Fruit fly (Drosophila melanogaster) whole organism, prepupa: Measurements from ENCODE around the gene kibra.

ENCODE experiments used
- Blimp-1 ChIP-seq: fragments of 200-800 bp; sonication (Bioruptor generic); optimal IDR thresholded peaks from 3 replicates; lab custom pipeline; 2017; ENCODE audit warnings: missing biosample characterization, missing genetic modification characterization, mild to moderate bottlenecking, moderate library complexity, missing genetic modification reagents
- CG10669 ChIP-seq: fragments of 200-800 bp; sonication (Bioruptor generic); optimal IDR thresholded peaks from 3 replicates; lab custom pipeline; 2018; ENCODE audit warnings: missing biosample characterization, mild to moderate bottlenecking, missing genetic modification characterization, moderate library complexity
- CG11762 ChIP-seq: fragments of 200-800 bp; sonication (Bioruptor generic); optimal IDR thresholded peaks from 3 replicates; lab custom pipeline; 2016; ENCODE audit warnings: missing biosample characterization, missing genetic modification characterization; ENCODE audit not compliant: insufficient read depth
- CG11902 ChIP-seq: fragments of 200-800 bp; sonication (Bioruptor generic); optimal IDR thresholded peaks from 3 replicates; lab custom pipeline; 2016; ENCODE audit warnings: missing biosample characterization, missing genetic modification characterization
- CG15336 ChIP-seq: fragments of 200-800 bp; sonication (Bioruptor generic); IDR thresholded peaks from 2 replicates; pipeline ENCODE4 v1.3.6; 2022; ENCODE audit warnings: missing biosample characterization, missing genetic modification characterization
- CG16779 ChIP-seq: fragments of 200-800 bp; sonication (Bioruptor generic); optimal IDR thresholded peaks from 3 replicates; lab custom pipeline; 2017; ENCODE audit warnings: missing biosample characterization, mild to moderate bottlenecking, missing genetic modification characterization
- CG31627 ChIP-seq: fragments of 200-800 bp; sonication (Bioruptor generic); optimal IDR thresholded peaks from 3 replicates; lab custom pipeline; 2016; ENCODE audit warnings: missing biosample characterization, missing genetic modification characterization
- CG32006 ChIP-seq: fragments of 200-800 bp; sonication (Bioruptor generic); optimal IDR thresholded peaks from 3 replicates; lab custom pipeline; 2017; ENCODE audit warnings: missing biosample characterization, mild to moderate bottlenecking, missing genetic modification characterization
- CG3919 ChIP-seq: fragments of 200-800 bp; sonication (Bioruptor generic); optimal IDR thresholded peaks from 3 replicates; lab custom pipeline; 2016; ENCODE audit warnings: missing biosample characterization, missing genetic modification characterization
- CG4318 ChIP-seq: fragments of 200-800 bp; sonication (Bioruptor generic); optimal IDR thresholded peaks from 3 replicates; lab custom pipeline; 2017; ENCODE audit warnings: missing biosample characterization, mild to moderate bottlenecking, missing genetic modification characterization
- CG6163 ChIP-seq: fragments of 200-800 bp; sonication (Bioruptor generic); IDR thresholded peaks from 3 replicates; pipeline ENCODE4 v1.3.6; 2022; ENCODE audit warnings: missing biosample characterization, missing genetic modification characterization
- CG6276 ChIP-seq: fragments of 200-800 bp; sonication (Bioruptor generic); optimal IDR thresholded peaks from 2 replicates; lab custom pipeline; 2017; ENCODE audit warnings: missing biosample characterization, mild to moderate bottlenecking, missing genetic modification characterization
- CG6792 ChIP-seq: fragments of 200-800 bp; sonication (Bioruptor generic); optimal IDR thresholded peaks from 3 replicates; lab custom pipeline; 2016; ENCODE audit warnings: missing biosample characterization, missing genetic modification characterization
- CG6808 ChIP-seq: fragments of 200-800 bp; sonication (Bioruptor generic); optimal IDR thresholded peaks from 3 replicates; lab custom pipeline; 2017; ENCODE audit warnings: missing biosample characterization, missing genetic modification characterization, mild to moderate bottlenecking, moderate library complexity, missing genetic modification reagents
- CG7368 ChIP-seq: fragments of 200-800 bp; sonication (Bioruptor generic); optimal IDR thresholded peaks from 3 replicates; lab custom pipeline; 2016; ENCODE audit warnings: missing biosample characterization, missing genetic modification characterization
- CG8119 ChIP-seq: fragments of 200-800 bp; sonication (Bioruptor generic); IDR thresholded peaks from 3 replicates; pipeline ENCODE4 v1.3.6; 2022; ENCODE audit warnings: missing biosample characterization, missing genetic modification characterization
- CG8632 ChIP-seq: fragments of 200-800 bp; sonication (Bioruptor generic); optimal IDR thresholded peaks from 3 replicates; lab custom pipeline; 2016; ENCODE audit warnings: missing biosample characterization, missing genetic modification characterization
- CG9139 ChIP-seq: fragments of 200-800 bp; sonication (Bioruptor generic); optimal IDR thresholded peaks from 3 replicates; lab custom pipeline; 2017; ENCODE audit warnings: missing biosample characterization, mild to moderate bottlenecking, missing genetic modification characterization
- Eip75B ChIP-seq: fragments of 200-800 bp; sonication (Bioruptor generic); optimal IDR thresholded peaks from 3 replicates; lab custom pipeline; 2016; ENCODE audit warnings: missing biosample characterization, missing genetic modification characterization
- Eip78C ChIP-seq: fragments of 200-800 bp; sonication (Bioruptor generic); peaks from one replicate; lab custom pipeline; 2016; ENCODE audit warnings: missing biosample characterization, missing genetic modification characterization
- Ets21C ChIP-seq: fragments of 200-800 bp; sonication (Bioruptor generic); optimal IDR thresholded peaks from 3 replicates; lab custom pipeline; 2016; ENCODE audit warnings: missing biosample characterization, missing genetic modification characterization
- Ets96B ChIP-seq: fragments of 200-800 bp; optimal IDR thresholded peaks from 2 replicates; lab custom pipeline; 2019; ENCODE audit warnings: missing biosample characterization, mild to moderate bottlenecking, missing genetic modification characterization, moderate library complexity
- Gug ChIP-seq: fragments of 200-800 bp; sonication (Bioruptor generic); IDR thresholded peaks from 2 replicates; pipeline ENCODE4 v1.3.6; 2022; ENCODE audit warnings: missing biosample characterization, missing genetic modification characterization
- Hr38 ChIP-seq: sonication (Bioruptor generic); optimal IDR thresholded peaks from 2 replicates; lab custom pipeline; 2016; ENCODE audit warnings: missing biosample characterization, missing genetic modification characterization
- Hr39 ChIP-seq: fragments of 200-800 bp; sonication (Bioruptor generic); optimal IDR thresholded peaks from 2 replicates; lab custom pipeline; 2016; ENCODE audit warnings: missing biosample characterization, missing genetic modification characterization
- Lpt ChIP-seq: fragments of 200-800 bp; sonication (Bioruptor generic); optimal IDR thresholded peaks from 3 replicates; lab custom pipeline; 2016; ENCODE audit warnings: missing biosample characterization, missing genetic modification characterization
- Met ChIP-seq: fragments of 200-800 bp; sonication (Bioruptor generic); optimal IDR thresholded peaks from 3 replicates; lab custom pipeline; 2016; ENCODE audit warnings: missing biosample characterization, missing genetic modification characterization
- OdsH ChIP-seq: fragments of 200-800 bp; sonication (Bioruptor generic); optimal IDR thresholded peaks from 3 replicates; lab custom pipeline; 2016; ENCODE audit warnings: missing biosample characterization, missing genetic modification characterization
- Sox14 ChIP-seq: fragments of 200-800 bp; sonication (Bioruptor generic); optimal IDR thresholded peaks from 3 replicates; lab custom pipeline; 2016; ENCODE audit warnings: missing biosample characterization, missing genetic modification characterization
- Sox15 ChIP-seq: fragments of 200-800 bp; sonication (Bioruptor generic); optimal IDR thresholded peaks from 3 replicates; lab custom pipeline; 2016; ENCODE audit warnings: missing biosample characterization, missing genetic modification characterization
- achi ChIP-seq: fragments of 200-800 bp; sonication (Bioruptor generic); optimal IDR thresholded peaks from 3 replicates; lab custom pipeline; 2016; ENCODE audit warnings: missing biosample characterization, missing genetic modification characterization
- acj6 ChIP-seq: fragments of 200-800 bp; sonication (Bioruptor generic); optimal IDR thresholded peaks from 3 replicates; lab custom pipeline; 2016; ENCODE audit warnings: missing biosample characterization, missing genetic modification characterization
- cyc ChIP-seq: fragments of 200-800 bp; sonication (Bioruptor generic); optimal IDR thresholded peaks from 3 replicates; lab custom pipeline; 2016; ENCODE audit warnings: missing biosample characterization, missing genetic modification characterization
- dsx ChIP-seq: fragments of 200-800 bp; optimal IDR thresholded peaks from 3 replicates; lab custom pipeline; 2019; ENCODE audit warnings: missing biosample characterization, mild to moderate bottlenecking, missing genetic modification characterization, moderate library complexity; ENCODE audit not compliant: poor library complexity, severe bottlenecking
- eg ChIP-seq: fragments of 200-800 bp; sonication (Bioruptor generic); IDR thresholded peaks from 3 replicates; pipeline ENCODE4 v1.3.6; 2022; ENCODE audit warnings: missing biosample characterization, missing genetic modification characterization
- esn ChIP-seq: fragments of 200-800 bp; sonication (Bioruptor generic); optimal IDR thresholded peaks from 2 replicates; lab custom pipeline; 2016; ENCODE audit warnings: missing biosample characterization, mild to moderate bottlenecking, missing genetic modification characterization, moderate library complexity
- fd59A ChIP-seq: fragments of 200-800 bp; sonication (Bioruptor generic); optimal IDR thresholded peaks from 2 replicates; lab custom pipeline; 2017; ENCODE audit warnings: missing biosample characterization, mild to moderate bottlenecking, missing genetic modification characterization, missing genetic modification reagents
- fd85E ChIP-seq: fragments of 200-800 bp; sonication (Bioruptor generic); optimal IDR thresholded peaks from 3 replicates; lab custom pipeline; 2016; ENCODE audit warnings: missing biosample characterization, missing genetic modification characterization
- fkh ChIP-seq: fragments of 200-800 bp; sonication (Bioruptor generic); optimal IDR thresholded peaks from 3 replicates; lab custom pipeline; 2017; ENCODE audit warnings: missing biosample characterization, mild to moderate bottlenecking, missing genetic modification characterization, moderate library complexity
- lz ChIP-seq: fragments of 200-800 bp; sonication (Bioruptor generic); optimal IDR thresholded peaks from 3 replicates; lab custom pipeline; 2016; ENCODE audit warnings: missing biosample characterization, missing genetic modification characterization
- net ChIP-seq: fragments of 200-800 bp; sonication (Bioruptor generic); optimal IDR thresholded peaks from 3 replicates; lab custom pipeline; 2016; ENCODE audit warnings: missing biosample characterization, missing genetic modification characterization
- salr ChIP-seq, 2 experiments: fragments of 200-800 bp; sonication (Bioruptor generic); optimal IDR thresholded peaks; 3 replicates each; lab custom pipeline; 2016 to 2018; ENCODE audit warnings: missing biosample characterization in 2 of 2, missing genetic modification characterization in 2 of 2, mild to moderate bottlenecking in 1 of 2
- spab ChIP-seq: fragments of 200-800 bp; sonication (Bioruptor generic); optimal IDR thresholded peaks from 2 replicates; lab custom pipeline; 2017; ENCODE audit warnings: missing biosample characterization, mild to moderate bottlenecking, missing genetic modification characterization, missing genetic modification reagents
- ss ChIP-seq, 2 experiments: fragments of 200-800 bp; sonication (Bioruptor generic); optimal IDR thresholded peaks; 2 replicates in 1 of 2; 3 replicates in 1 of 2; lab custom pipeline; 2017 to 2018; ENCODE audit warnings: mild to moderate bottlenecking in 2 of 2, missing biosample characterization in 2 of 2, missing genetic modification characterization in 2 of 2, moderate library complexity in 1 of 2
- svp ChIP-seq: fragments of 200-800 bp; sonication (Bioruptor generic); peaks from one replicate; lab custom pipeline; 2016; ENCODE audit warnings: missing biosample characterization, missing genetic modification characterization
- topi ChIP-seq: fragments of 200-800 bp; sonication (Bioruptor generic); optimal IDR thresholded peaks from 3 replicates; lab custom pipeline; 2016; ENCODE audit warnings: missing biosample characterization, missing genetic modification characterization
- vri ChIP-seq: fragments of 200-800 bp; sonication (Bioruptor generic); optimal IDR thresholded peaks from 3 replicates; lab custom pipeline; 2016; ENCODE audit warnings: missing biosample characterization, mild to moderate bottlenecking, missing genetic modification characterization

The kibra gene

dm6 chr3R:14674762-14675161 is 49.3 kb downstream of the kibra start (continued):
- TF ChIP-seq dsx (GFP tag; lab: Kevin White, UChicago) (peak; percentile 62), spab (GFP tag; lab: Kevin White, UChicago) (peak; percentile 41), Gug (GFP tag; lab: Robert Waterston, UW) (peak; percentile 59), CG11762 (no peak), Met (GFP tag; lab: Kevin White, UChicago) (peak; percentile 75), cyc (GFP tag; lab: Kevin White, UChicago) (peak; percentile 50), fd85E (GFP tag; lab: Kevin White, UChicago) (no peak), CG9139 (GFP tag; lab: Kevin White, UChicago) (peak; percentile 36), topi (GFP tag; lab: Kevin White, UChicago) (peak; percentile 77), CG15336 (peak; percentile 71), Ets96B (tag; lab: Kevin White, UChicago) (peak; percentile 70), vri (GFP tag; lab: Kevin White, UChicago) (peak; percentile 51), Ets21C (GFP tag; lab: Kevin White, UChicago) (peak; percentile 8), CG4318 (no peak), Eip75B (GFP tag; lab: Kevin White, UChicago) (peak; percentile 70), Sox14 (GFP tag; lab: Kevin White, UChicago) (peak; percentile 43), lz (GFP tag; lab: Kevin White, UChicago) (peak; percentile 50), fkh (GFP tag; lab: Kevin White, UChicago) (peak; percentile 19), CG32006 (peak; percentile 62), Blimp-1 (no peak)

- TF ChIP-seq acj6 (GFP tag; lab: Kevin White, UChicago) (no peak), Hr39 (GFP tag; lab: Kevin White, UChicago) (no peak), CG15336 (peak; percentile 67), spab (GFP tag; lab: Kevin White, UChicago) (peak; percentile 55), CG8632 (GFP tag; lab: Kevin White, UChicago) (peak; percentile 39), CG11762 (peak; percentile 33), CG6792 (peak; percentile 50), net (GFP tag; lab: Kevin White, UChicago) (peak; percentile 57), Ets21C (GFP tag; lab: Kevin White, UChicago) (peak; percentile 0), achi (GFP tag; lab: Kevin White, UChicago) (peak; percentile 56), eg (GFP tag; lab: Robert Waterston, UW) (no peak), CG10669 (GFP tag; lab: Kevin White, UChicago) (no peak), CG31627 (GFP tag; lab: Kevin White, UChicago) (peak; percentile 64), CG11902 (GFP tag; lab: Kevin White, UChicago) (no peak), ss (GFP tag; optimal IDR thresholded peaks at IDR 0.05; lab: Kevin White, UChicago) (peak; percentile 56 to 73), dsx (GFP tag; lab: Kevin White, UChicago) (peak; percentile 93), topi (GFP tag; lab: Kevin White, UChicago) (peak; percentile 59), Hr38 (GFP tag; lab: Kevin White, UChicago) (no peak), CG6163 (GFP tag; lab: Robert Waterston, UW) (no peak; the same call in 2 of the 3 replicates), Ets96B (tag; lab: Kevin White, UChicago) (peak; percentile 79), salr (GFP tag; optimal IDR thresholded peaks at IDR 0.05; lab: Kevin White, UChicago) (peak; percentile 23 to 48), CG16779 (no peak), CG7368 (GFP tag; lab: Kevin White, UChicago) (peak; percentile 35), Gug (GFP tag; lab: Robert Waterston, UW) (0 out of 2 replicates have a peak, but pooled peaks have one; percentile 15), CG8119 (GFP tag; lab: Robert Waterston, UW) (0 out of 3 replicates have a peak, but pooled peaks have one; percentile 37), lz (GFP tag; lab: Kevin White, UChicago) (peak; percentile 50), svp (GFP tag; lab: Kevin White, UChicago) (peak; percentile 36), esn (GFP tag; lab: Kevin White, UChicago) (peak; percentile 57), Lpt (GFP tag; lab: Kevin White, UChicago) (no peak), CG6276 (no peak), OdsH (GFP tag; lab: Kevin White, UChicago) (peak; percentile 50), CG4318 (no peak), CG6808 (peak; percentile 64), fd85E (GFP tag; lab: Kevin White, UChicago) (no peak), fkh (GFP tag; lab: Kevin White, UChicago) (no peak), fd59A (peak; percentile 43), CG3919 (GFP tag; lab: Kevin White, UChicago) (peak; percentile 57), Blimp-1 (no peak), Sox14 (GFP tag; lab: Kevin White, UChicago) (peak; percentile 54), Sox15 (peak; percentile 28), cyc (GFP tag; lab: Kevin White, UChicago) (peak; percentile 18), Eip78C (GFP tag; lab: Kevin White, UChicago) (peak; percentile 95), CG32006 (no peak)
Observed at dm6 chr3R:14672915-14673314, 51.1 kb downstream of the kibra start.
